Fruit fly (Drosophila melanogaster) whole organism, prepupa: ENCODE measurements around the gene pyd.

Experiments used
- CG10631 ChIP-seq: fragments of 200-800 bp; sonication (Bioruptor generic); optimal IDR thresholded peaks from 2 replicates; lab custom pipeline; 2016; ENCODE audit warnings: missing biosample characterization, missing genetic modification characterization
- CG10669 ChIP-seq: fragments of 200-800 bp; sonication (Bioruptor generic); optimal IDR thresholded peaks from 3 replicates; lab custom pipeline; 2018; ENCODE audit warnings: missing biosample characterization, mild to moderate bottlenecking, missing genetic modification characterization, moderate library complexity
- CG11294 ChIP-seq: fragments of 200-800 bp; sonication (Bioruptor generic); IDR thresholded peaks from 2 replicates; pipeline ENCODE4 v1.3.6; 2022; ENCODE audit warnings: missing biosample characterization, missing genetic modification characterization
- CG11762 ChIP-seq: fragments of 200-800 bp; sonication (Bioruptor generic); optimal IDR thresholded peaks from 3 replicates; lab custom pipeline; 2016; ENCODE audit warnings: missing biosample characterization, missing genetic modification characterization; ENCODE audit not compliant: insufficient read depth
- CG11902 ChIP-seq: fragments of 200-800 bp; sonication (Bioruptor generic); optimal IDR thresholded peaks from 3 replicates; lab custom pipeline; 2016; ENCODE audit warnings: missing biosample characterization, missing genetic modification characterization
- CG15336 ChIP-seq: fragments of 200-800 bp; sonication (Bioruptor generic); IDR thresholded peaks from 2 replicates; pipeline ENCODE4 v1.3.6; 2022; ENCODE audit warnings: missing biosample characterization, missing genetic modification characterization
- CG1621 ChIP-seq: fragments of 200-800 bp; sonication (Bioruptor generic); optimal IDR thresholded peaks from 3 replicates; lab custom pipeline; 2018; ENCODE audit warnings: missing biosample characterization, mild to moderate bottlenecking, missing genetic modification characterization
- CG16779 ChIP-seq: fragments of 200-800 bp; sonication (Bioruptor generic); optimal IDR thresholded peaks from 3 replicates; lab custom pipeline; 2017; ENCODE audit warnings: missing biosample characterization, mild to moderate bottlenecking, missing genetic modification characterization
- CG3032 ChIP-seq: fragments of 200-800 bp; optimal IDR thresholded peaks from 2 replicates; lab custom pipeline; 2019; ENCODE audit warnings: missing biosample characterization, mild to moderate bottlenecking, missing genetic modification characterization, moderate library complexity
- CG31627 ChIP-seq: fragments of 200-800 bp; sonication (Bioruptor generic); optimal IDR thresholded peaks from 3 replicates; lab custom pipeline; 2016; ENCODE audit warnings: missing biosample characterization, missing genetic modification characterization
- CG32006 ChIP-seq: fragments of 200-800 bp; sonication (Bioruptor generic); optimal IDR thresholded peaks from 3 replicates; lab custom pipeline; 2017; ENCODE audit warnings: missing biosample characterization, mild to moderate bottlenecking, missing genetic modification characterization
- CG3919 ChIP-seq: fragments of 200-800 bp; sonication (Bioruptor generic); optimal IDR thresholded peaks from 3 replicates; lab custom pipeline; 2016; ENCODE audit warnings: missing biosample characterization, missing genetic modification characterization
- CG4318 ChIP-seq: fragments of 200-800 bp; sonication (Bioruptor generic); optimal IDR thresholded peaks from 3 replicates; lab custom pipeline; 2017; ENCODE audit warnings: missing biosample characterization, mild to moderate bottlenecking, missing genetic modification characterization
- CG6163 ChIP-seq: fragments of 200-800 bp; sonication (Bioruptor generic); IDR thresholded peaks from 3 replicates; pipeline ENCODE4 v1.3.6; 2022; ENCODE audit warnings: missing biosample characterization, missing genetic modification characterization
- CG6276 ChIP-seq: fragments of 200-800 bp; sonication (Bioruptor generic); optimal IDR thresholded peaks from 2 replicates; lab custom pipeline; 2017; ENCODE audit warnings: missing biosample characterization, mild to moderate bottlenecking, missing genetic modification characterization
- CG6792 ChIP-seq: fragments of 200-800 bp; sonication (Bioruptor generic); optimal IDR thresholded peaks from 3 replicates; lab custom pipeline; 2016; ENCODE audit warnings: missing biosample characterization, missing genetic modification characterization
- CG6854 ChIP-seq: fragments of 200-800 bp; sonication (Bioruptor generic); optimal IDR thresholded peaks from 2 replicates; lab custom pipeline; 2017; ENCODE audit warnings: missing biosample characterization, mild to moderate bottlenecking, missing genetic modification characterization
- CG7368 ChIP-seq: fragments of 200-800 bp; sonication (Bioruptor generic); optimal IDR thresholded peaks from 3 replicates; lab custom pipeline; 2016; ENCODE audit warnings: missing biosample characterization, missing genetic modification characterization
- CG8119 ChIP-seq: fragments of 200-800 bp; sonication (Bioruptor generic); IDR thresholded peaks from 3 replicates; pipeline ENCODE4 v1.3.6; 2022; ENCODE audit warnings: missing biosample characterization, missing genetic modification characterization
- CG8319 ChIP-seq: fragments of 200-800 bp; sonication (Bioruptor generic); optimal IDR thresholded peaks from 3 replicates; lab custom pipeline; 2016; ENCODE audit warnings: missing biosample characterization, missing genetic modification characterization
- CG8632 ChIP-seq: fragments of 200-800 bp; sonication (Bioruptor generic); optimal IDR thresholded peaks from 3 replicates; lab custom pipeline; 2016; ENCODE audit warnings: missing biosample characterization, missing genetic modification characterization
- CG9139 ChIP-seq: fragments of 200-800 bp; sonication (Bioruptor generic); optimal IDR thresholded peaks from 3 replicates; lab custom pipeline; 2017; ENCODE audit warnings: missing biosample characterization, mild to moderate bottlenecking, missing genetic modification characterization
- Eip75B ChIP-seq: fragments of 200-800 bp; sonication (Bioruptor generic); optimal IDR thresholded peaks from 3 replicates; lab custom pipeline; 2016; ENCODE audit warnings: missing biosample characterization, missing genetic modification characterization
- Ets21C ChIP-seq: fragments of 200-800 bp; sonication (Bioruptor generic); optimal IDR thresholded peaks from 3 replicates; lab custom pipeline; 2016; ENCODE audit warnings: missing biosample characterization, missing genetic modification characterization
- Ets96B ChIP-seq: fragments of 200-800 bp; optimal IDR thresholded peaks from 2 replicates; lab custom pipeline; 2019; ENCODE audit warnings: missing biosample characterization, mild to moderate bottlenecking, missing genetic modification characterization, moderate library complexity
- Gug ChIP-seq: fragments of 200-800 bp; sonication (Bioruptor generic); IDR thresholded peaks from 2 replicates; pipeline ENCODE4 v1.3.6; 2022; ENCODE audit warnings: missing biosample characterization, missing genetic modification characterization
- Hr4 ChIP-seq: fragments of 200-800 bp; sonication (Bioruptor generic); optimal IDR thresholded peaks from 3 replicates; lab custom pipeline; 2016; ENCODE audit warnings: missing biosample characterization, missing genetic modification characterization
- Lpt ChIP-seq: fragments of 200-800 bp; sonication (Bioruptor generic); optimal IDR thresholded peaks from 3 replicates; lab custom pipeline; 2016; ENCODE audit warnings: missing biosample characterization, missing genetic modification characterization
- Met ChIP-seq: fragments of 200-800 bp; sonication (Bioruptor generic); optimal IDR thresholded peaks from 3 replicates; lab custom pipeline; 2016; ENCODE audit warnings: missing biosample characterization, missing genetic modification characterization
- Smox ChIP-seq: fragments of 200-800 bp; sonication (Bioruptor generic); optimal IDR thresholded peaks from 3 replicates; lab custom pipeline; 2016; ENCODE audit warnings: missing biosample characterization, missing genetic modification characterization
- Sox102F ChIP-seq: fragments of 200-800 bp; sonication (Bioruptor generic); optimal IDR thresholded peaks from 2 replicates; lab custom pipeline; 2016; ENCODE audit warnings: missing biosample characterization, mild to moderate bottlenecking, missing genetic modification characterization
- Sox14 ChIP-seq: fragments of 200-800 bp; sonication (Bioruptor generic); optimal IDR thresholded peaks from 3 replicates; lab custom pipeline; 2016; ENCODE audit warnings: missing biosample characterization, missing genetic modification characterization
- Sox15 ChIP-seq: fragments of 200-800 bp; sonication (Bioruptor generic); optimal IDR thresholded peaks from 3 replicates; lab custom pipeline; 2016; ENCODE audit warnings: missing biosample characterization, missing genetic modification characterization
- acj6 ChIP-seq: fragments of 200-800 bp; sonication (Bioruptor generic); optimal IDR thresholded peaks from 3 replicates; lab custom pipeline; 2016; ENCODE audit warnings: missing biosample characterization, missing genetic modification characterization
- cyc ChIP-seq: fragments of 200-800 bp; sonication (Bioruptor generic); optimal IDR thresholded peaks from 3 replicates; lab custom pipeline; 2016; ENCODE audit warnings: missing biosample characterization, missing genetic modification characterization
- dsx ChIP-seq: fragments of 200-800 bp; optimal IDR thresholded peaks from 3 replicates; lab custom pipeline; 2019; ENCODE audit warnings: missing biosample characterization, mild to moderate bottlenecking, missing genetic modification characterization, moderate library complexity; ENCODE audit not compliant: poor library complexity, severe bottlenecking
- eg ChIP-seq: fragments of 200-800 bp; sonication (Bioruptor generic); IDR thresholded peaks from 3 replicates; pipeline ENCODE4 v1.3.6; 2022; ENCODE audit warnings: missing biosample characterization, missing genetic modification characterization
- esn ChIP-seq: fragments of 200-800 bp; sonication (Bioruptor generic); optimal IDR thresholded peaks from 2 replicates; lab custom pipeline; 2016; ENCODE audit warnings: missing biosample characterization, mild to moderate bottlenecking, missing genetic modification characterization, moderate library complexity
- fd59A ChIP-seq: fragments of 200-800 bp; sonication (Bioruptor generic); optimal IDR thresholded peaks from 2 replicates; lab custom pipeline; 2017; ENCODE audit warnings: missing biosample characterization, mild to moderate bottlenecking, missing genetic modification characterization, missing genetic modification reagents
- fkh ChIP-seq: fragments of 200-800 bp; sonication (Bioruptor generic); optimal IDR thresholded peaks from 3 replicates; lab custom pipeline; 2017; ENCODE audit warnings: missing biosample characterization, mild to moderate bottlenecking, missing genetic modification characterization, moderate library complexity
- lz ChIP-seq: fragments of 200-800 bp; sonication (Bioruptor generic); optimal IDR thresholded peaks from 3 replicates; lab custom pipeline; 2016; ENCODE audit warnings: missing biosample characterization, missing genetic modification characterization
- salr ChIP-seq, 2 experiments: fragments of 200-800 bp; sonication (Bioruptor generic); optimal IDR thresholded peaks; 3 replicates each; lab custom pipeline; 2016 to 2018; ENCODE audit warnings: missing biosample characterization in 2 of 2, missing genetic modification characterization in 2 of 2, mild to moderate bottlenecking in 1 of 2
- ss ChIP-seq, 2 experiments: fragments of 200-800 bp; sonication (Bioruptor generic); optimal IDR thresholded peaks; 2 replicates in 1 of 2; 3 replicates in 1 of 2; lab custom pipeline; 2017 to 2018; ENCODE audit warnings: mild to moderate bottlenecking in 2 of 2, missing biosample characterization in 2 of 2, missing genetic modification characterization in 2 of 2, moderate library complexity in 1 of 2
- svp ChIP-seq: fragments of 200-800 bp; sonication (Bioruptor generic); peaks from one replicate; lab custom pipeline; 2016; ENCODE audit warnings: missing biosample characterization, missing genetic modification characterization
- topi ChIP-seq: fragments of 200-800 bp; sonication (Bioruptor generic); optimal IDR thresholded peaks from 3 replicates; lab custom pipeline; 2016; ENCODE audit warnings: missing biosample characterization, missing genetic modification characterization

The pyd gene

DNA sequence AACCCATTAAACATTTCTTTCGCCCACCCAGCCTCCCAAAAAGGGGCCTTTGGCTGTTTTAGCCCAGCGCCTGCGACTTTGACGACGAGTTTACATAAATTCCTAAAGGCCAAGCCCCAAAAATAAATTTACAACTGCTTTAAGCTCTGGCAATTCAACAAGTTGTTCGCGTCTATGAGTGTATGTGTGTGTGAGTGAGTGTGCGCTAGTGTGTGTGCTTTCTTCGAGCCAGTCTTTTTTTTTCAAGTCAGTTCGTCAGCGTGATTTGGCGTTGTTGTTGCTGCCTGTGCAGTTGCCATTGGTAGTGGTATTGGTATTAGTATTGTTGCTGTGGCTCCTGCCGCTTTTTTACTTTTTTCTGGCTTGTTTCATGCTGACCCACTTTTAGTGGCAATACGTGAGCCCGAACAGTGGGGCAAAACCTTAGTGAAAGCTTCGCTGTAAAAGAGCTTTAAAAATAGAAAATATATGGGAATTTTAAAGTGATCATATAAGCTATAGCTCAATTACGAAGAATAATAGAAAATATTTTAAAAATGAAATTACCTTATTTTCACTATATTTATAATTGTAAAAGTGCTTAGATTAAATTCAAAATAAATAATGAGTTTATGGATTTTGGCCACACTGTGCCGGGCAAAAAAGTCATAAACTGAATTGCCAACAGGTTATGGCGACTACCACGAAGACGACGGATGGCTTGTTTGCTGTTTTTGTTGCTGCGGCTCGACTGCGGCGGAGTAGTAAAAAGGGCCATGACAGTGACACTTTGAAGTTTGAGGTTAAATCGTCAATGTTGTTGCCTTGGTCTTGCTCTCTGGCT lies 14.0 kb upstream of the pyd start (continued):
- TF ChIP-seq fd59A (GFP tag; lab: Kevin White, UChicago), result peak; percentile 84
- peak; percentile 77 for TF ChIP-seq Lpt (GFP tag; lab: Kevin White, UChicago)
- TF ChIP-seq CG10669 (GFP tag; lab: Kevin White, UChicago), result peak; percentile 83
- TF ChIP-seq Eip75B (GFP tag; lab: Kevin White, UChicago), result peak; percentile 93
- peak; percentile 81 for TF ChIP-seq Ets96B (tag; lab: Kevin White, UChicago)
- TF ChIP-seq CG11762 (GFP tag; lab: Kevin White, UChicago), result peak; percentile 75
- TF ChIP-seq CG9139 (GFP tag; lab: Kevin White, UChicago), result peak; percentile 86
- TF ChIP-seq Sox15 (GFP tag; lab: Kevin White, UChicago), result peak; percentile 79
- TF ChIP-seq Sox14 (GFP tag; lab: Kevin White, UChicago), result peak; percentile 84
- TF ChIP-seq CG16779, result peak; percentile 79
- TF ChIP-seq fkh, result peak; percentile 43
- peak; percentile 80 for TF ChIP-seq cyc (GFP tag; lab: Kevin White, UChicago)
- TF ChIP-seq Met (GFP tag; lab: Kevin White, UChicago), result peak; percentile 91
- peak; percentile 89 for TF ChIP-seq acj6 (GFP tag; lab: Kevin White, UChicago)
- peak; percentile 93 for TF ChIP-seq CG8632 (GFP tag; lab: Kevin White, UChicago)
- TF ChIP-seq eg (GFP tag; lab: Robert Waterston, UW), result peak; percentile 91
- peak; percentile 88 for TF ChIP-seq Hr4 (GFP tag; lab: Kevin White, UChicago)

DNA sequence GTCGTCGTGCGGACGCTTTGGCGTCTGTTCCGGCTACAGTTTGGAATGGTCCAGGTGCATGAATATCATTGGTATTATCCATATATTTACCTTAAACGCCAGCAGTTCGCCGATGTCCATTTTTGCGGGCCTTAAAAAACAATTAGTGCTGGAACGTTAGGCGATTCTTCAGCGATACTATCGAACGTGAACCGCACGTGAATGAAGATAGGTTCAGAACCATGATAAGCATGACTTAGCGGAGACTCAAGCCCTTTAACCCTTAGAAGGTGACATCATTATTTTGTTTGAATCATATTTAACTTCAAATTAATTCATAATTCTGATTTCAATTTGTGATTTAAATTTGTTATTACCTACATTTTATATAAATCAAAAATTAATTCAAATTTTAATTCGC lies 13.2 kb upstream of the pyd start, which contains the start of gene CG11964:
TSS of gene CG11964 (minus strand) at position 155 of the 400 bp plus-strand sequence.
- TF ChIP-seq CG6276 (GFP tag; lab: Kevin White, UChicago), result no peak
- no peak for TF ChIP-seq CG32006 (GFP tag; lab: Kevin White, UChicago)
- peak; percentile 58 for TF ChIP-seq esn
- TF ChIP-seq CG9139 (GFP tag; lab: Kevin White, UChicago), result no peak
- TF ChIP-seq CG3919 (GFP tag; lab: Kevin White, UChicago), result peak; percentile 22
- TF ChIP-seq CG8319 (GFP tag; lab: Kevin White, UChicago), result no peak
- TF ChIP-seq Hr4 (GFP tag; lab: Kevin White, UChicago), result peak; percentile 11
- TF ChIP-seq eg (GFP tag; lab: Robert Waterston, UW), result peak; percentile 11; the same call in 1 of the 3 replicates
- TF ChIP-seq CG8632 (GFP tag; lab: Kevin White, UChicago), result no peak
- TF ChIP-seq fkh, result no peak
- TF ChIP-seq CG10631, result no peak
- TF ChIP-seq CG6854, result no peak
- TF ChIP-seq topi (GFP tag; lab: Kevin White, UChicago), result peak; percentile 48
- peak; percentile 18 for TF ChIP-seq dsx (GFP tag; lab: Kevin White, UChicago)
- no peak for TF ChIP-seq CG15336
- TF ChIP-seq CG7368 (GFP tag; lab: Kevin White, UChicago), result no peak
- TF ChIP-seq CG6163 (GFP tag; lab: Robert Waterston, UW), result no peak
- no peak for TF ChIP-seq CG11902 (GFP tag; lab: Kevin White, UChicago)
- peak; percentile 50 for TF ChIP-seq Sox14 (GFP tag; lab: Kevin White, UChicago)
- no peak for TF ChIP-seq CG11762 (GFP tag; lab: Kevin White, UChicago)
- no peak for TF ChIP-seq fd59A (GFP tag; lab: Kevin White, UChicago)
- TF ChIP-seq Ets96B (tag; lab: Kevin White, UChicago), result peak; percentile 3
- no peak for TF ChIP-seq CG11294 (GFP tag; lab: Robert Waterston, UW)
- no peak for TF ChIP-seq Sox102F
- TF ChIP-seq CG16779, result no peak
- no peak for TF ChIP-seq Lpt (GFP tag; lab: Kevin White, UChicago)
- TF ChIP-seq CG4318 (GFP tag; lab: Kevin White, UChicago), result no peak
- no peak for TF ChIP-seq Smox (GFP tag; lab: Kevin White, UChicago)
- peak; percentile 53 for TF ChIP-seq CG31627 (GFP tag; lab: Kevin White, UChicago)
- peak; percentile 47 for TF ChIP-seq CG3032 (tag; lab: Kevin White, UChicago)
- TF ChIP-seq Gug (GFP tag; lab: Robert Waterston, UW), result peak; percentile 8; the same call in 1 of the 2 replicates
- peak; percentile 25 for TF ChIP-seq acj6 (GFP tag; lab: Kevin White, UChicago)
- peak; percentile 1 for TF ChIP-seq CG1621 (tag; lab: Kevin White, UChicago)
- no peak for TF ChIP-seq CG6792
- TF ChIP-seq salr (GFP tag; optimal IDR thresholded peaks at IDR 0.05; lab: Kevin White, UChicago), result no peak
- TF ChIP-seq svp, result peak; percentile 44
- no peak for TF ChIP-seq ss (GFP tag; optimal IDR thresholded peaks at IDR 0.05; lab: Kevin White, UChicago)
- peak; percentile 30 for TF ChIP-seq Ets21C (GFP tag; lab: Kevin White, UChicago)
- no peak for TF ChIP-seq CG10669 (GFP tag; lab: Kevin White, UChicago)
- TF ChIP-seq lz (GFP tag; lab: Kevin White, UChicago), result peak; percentile 58
- TF ChIP-seq CG8119 (GFP tag; lab: Robert Waterston, UW), result no peak
